Worm (Caenorhabditis elegans): Measurements from ENCODE around the gene B0524.2.

DNA sequence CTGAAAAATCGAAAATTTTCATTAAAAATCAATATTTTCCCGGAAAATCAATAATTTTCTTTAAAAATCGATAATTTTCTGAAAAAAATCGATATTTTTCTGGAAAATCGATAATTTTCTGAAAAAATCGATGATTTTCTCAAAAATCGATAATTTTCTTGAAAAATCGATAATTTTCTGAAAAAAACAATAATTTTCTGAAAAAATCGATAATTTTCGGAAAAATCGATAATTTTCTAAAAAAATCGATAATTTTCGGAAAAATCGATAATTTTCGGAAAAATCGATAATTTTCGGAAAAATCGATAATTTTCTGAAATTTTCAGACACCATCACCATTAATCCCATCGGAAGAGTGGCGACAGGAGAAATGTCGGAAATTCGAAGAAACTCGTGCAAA is 14.9 kb upstream of the B0524.2 start:
- no peak for TF ChIP-seq egl-27 (tag; optimal IDR thresholded peaks at IDR 0.05)
- no peak for TF ChIP-seq fkh-2 (tag; optimal IDR thresholded peaks at IDR 0.05)
- no peak for TF ChIP-seq ZK546.5 (tag; optimal IDR thresholded peaks at IDR 0.05)
- no peak for TF ChIP-seq ceh-16 (tag; optimal IDR thresholded peaks at IDR 0.05)
- TF ChIP-seq ceh-82 (tag; optimal IDR thresholded peaks at IDR 0.05) = no peak
- TF ChIP-seq ztf-4 (tag; optimal IDR thresholded peaks at IDR 0.05) = no peak
